Worm (Caenorhabditis elegans) whole organism, L3 larva: ENCODE results near the gene ugt-43.
A peak's percentile ranks its signal among the peaks of the same experiment; 100 is the strongest.

Source experiments
- ZK546.5 ChIP-seq: sonication (generic microtip); optimal IDR thresholded peaks from 2 replicates; lab custom pipeline; 2017; ENCODE audit warnings: missing biosample characterization, missing genetic modification characterization
- aly-2 ChIP-seq: fragments of 150-350 bp; optimal IDR thresholded peaks from 2 replicates; lab custom pipeline; 2014; ENCODE audit warnings: missing biosample characterization, missing genetic modification characterization
- ceh-9 ChIP-seq: sonication (generic microtip); optimal IDR thresholded peaks from 2 replicates; lab custom pipeline; 2018; ENCODE audit warnings: missing biosample characterization, missing genetic modification characterization
- fkh-10 ChIP-seq: sonication (generic microtip); optimal IDR thresholded peaks from 2 replicates; lab custom pipeline; 2017; ENCODE audit warnings: missing biosample characterization, missing genetic modification reagents, missing genetic modification characterization
- jun-1 ChIP-seq: fragments of 150-350 bp; optimal IDR thresholded peaks from 2 replicates; lab custom pipeline; 2014; ENCODE audit warnings: missing biosample characterization, missing genetic modification reagents, missing genetic modification characterization
- lin-39 ChIP-seq: fragments of 150-350 bp; optimal IDR thresholded peaks from 2 replicates; lab custom pipeline; 2018; ENCODE audit warnings: missing biosample characterization, missing genetic modification reagents, missing genetic modification characterization
- nhr-23 ChIP-seq: fragments of 150-350 bp; optimal IDR thresholded peaks from 2 replicates; lab custom pipeline; 2014; ENCODE audit warnings: missing biosample characterization, missing genetic modification reagents, missing genetic modification characterization
- nhr-28 ChIP-seq: fragments of 150-350 bp; optimal IDR thresholded peaks from 2 replicates; lab custom pipeline; 2014; ENCODE audit warnings: missing biosample characterization, missing genetic modification characterization
- nhr-67 ChIP-seq: fragments of 150-350 bp; optimal IDR thresholded peaks from 2 replicates; lab custom pipeline; 2014; ENCODE audit warnings: missing biosample characterization, missing genetic modification characterization
- nhr-76 ChIP-seq: fragments of 150-350 bp; sonication (generic microtip); optimal IDR thresholded peaks from 5 replicates; lab custom pipeline; 2014; ENCODE audit warnings: missing biosample characterization, missing genetic modification characterization
- nhr-77 ChIP-seq: fragments of 150-350 bp; optimal IDR thresholded peaks from 2 replicates; lab custom pipeline; 2014; ENCODE audit warnings: missing biosample characterization, missing genetic modification characterization
- unc-62 ChIP-seq: fragments of 150-350 bp; sonication (generic microtip); optimal IDR thresholded peaks from 4 replicates; lab custom pipeline; 2014; ENCODE audit warnings: missing biosample characterization, missing genetic modification reagents, missing genetic modification characterization
- ztf-11 ChIP-seq: fragments of 150-350 bp; optimal IDR thresholded peaks from 2 replicates; lab custom pipeline; 2014; ENCODE audit warnings: missing biosample characterization, missing genetic modification characterization

ce11 chrIV:10419896-10420295, 44.5 kb upstream of the ugt-43 start:
- no peak for TF ChIP-seq fkh-10 (GFP tag; lab: Kevin White, UChicago)
- no peak for TF ChIP-seq ZK546.5 (tag; lab: Kevin White, UChicago)
- no peak for TF ChIP-seq ztf-11 (tag; lab: Kevin White, UChicago)
- TF ChIP-seq aly-2, result no peak
- TF ChIP-seq jun-1 (tag; lab: Kevin White, UChicago), result no peak
- TF ChIP-seq nhr-28, result no peak
- TF ChIP-seq unc-62, result peak; percentile 31
- TF ChIP-seq nhr-77 (tag; lab: Kevin White, UChicago), result no peak
- TF ChIP-seq lin-39 (tag; lab: Kevin White, UChicago), result peak; percentile 73
- no peak for TF ChIP-seq nhr-76 (tag; lab: Kevin White, UChicago)
- no peak for TF ChIP-seq ceh-9 (tag; lab: Kevin White, UChicago)
- no peak for TF ChIP-seq nhr-67 (tag; lab: Kevin White, UChicago)
- no peak for TF ChIP-seq nhr-23 (tag; lab: Kevin White, UChicago)
